Fruit fly (Drosophila melanogaster) whole organism, embryonic: ENCODE measurements around the gene CG14339.

Source experiments
- BtbVII ChIP-seq: fragments of 200-800 bp; sonication (Bioruptor generic); optimal IDR thresholded peaks from 3 replicates; lab custom pipeline; 2017; ENCODE audit warnings: missing biosample characterization, mild to moderate bottlenecking, missing genetic modification characterization
- CG12391 ChIP-seq: fragments of 200-800 bp; sonication (Bioruptor generic); optimal IDR thresholded peaks from 3 replicates; lab custom pipeline; 2018; ENCODE audit warnings: missing biosample characterization, mild to moderate bottlenecking, missing genetic modification characterization, moderate library complexity
- CG13287 ChIP-seq: fragments of 200-800 bp; sonication (Bioruptor generic); IDR thresholded peaks from 2 replicates; pipeline ENCODE4 v1.3.6; 2022; ENCODE audit warnings: missing biosample characterization, missing genetic modification characterization; ENCODE audit not compliant: partially characterized antibody
- CG13624 ChIP-seq: fragments of 200-800 bp; sonication (Bioruptor generic); optimal IDR thresholded peaks from 2 replicates; lab custom pipeline; 2016; ENCODE audit warnings: missing biosample characterization, missing genetic modification characterization
- CG13775 ChIP-seq: fragments of 200-800 bp; sonication (Bioruptor generic); optimal IDR thresholded peaks from 3 replicates; lab custom pipeline; 2017; ENCODE audit warnings: missing biosample characterization, mild to moderate bottlenecking, missing genetic modification characterization
- CG13894 ChIP-seq: fragments of 200-800 bp; sonication (Bioruptor generic); optimal IDR thresholded peaks from 3 replicates; lab custom pipeline; 2018; ENCODE audit warnings: missing biosample characterization, mild to moderate bottlenecking, missing genetic modification characterization, moderate library complexity
- CG14014 ChIP-seq: fragments of 200-800 bp; sonication (Bioruptor generic); IDR thresholded peaks from 2 replicates; pipeline ENCODE4 v1.3.6; 2022; ENCODE audit warnings: missing biosample characterization, missing genetic modification characterization
- CG15073 ChIP-seq: fragments of 200-800 bp; sonication (Bioruptor generic); optimal IDR thresholded peaks from 2 replicates; lab custom pipeline; 2016; ENCODE audit warnings: missing biosample characterization, missing genetic modification characterization
- CG15514 ChIP-seq: fragments of 200-800 bp; sonication (Bioruptor generic); optimal IDR thresholded peaks from 3 replicates; lab custom pipeline; 2017; ENCODE audit warnings: missing biosample characterization, missing genetic modification characterization, mild to moderate bottlenecking, moderate library complexity, missing genetic modification reagents
- CG17359 ChIP-seq: fragments of 200-800 bp; sonication (Bioruptor generic); optimal IDR thresholded peaks from 3 replicates; lab custom pipeline; 2018; ENCODE audit warnings: missing biosample characterization, mild to moderate bottlenecking, missing genetic modification characterization, moderate library complexity
- CG17829 ChIP-seq: fragments of 200-800 bp; optimal IDR thresholded peaks from 2 replicates; lab custom pipeline; 2019; ENCODE audit warnings: missing biosample characterization, mild to moderate bottlenecking, missing genetic modification characterization, moderate library complexity
- CG2116 ChIP-seq: fragments of 200-800 bp; sonication (Bioruptor generic); optimal IDR thresholded peaks from 3 replicates; lab custom pipeline; 2018; ENCODE audit warnings: missing biosample characterization, mild to moderate bottlenecking, missing genetic modification characterization
- CG2875 ChIP-seq: fragments of 200-800 bp; sonication (Bioruptor generic); optimal IDR thresholded peaks from 2 replicates; lab custom pipeline; 2017; ENCODE audit warnings: missing biosample characterization, mild to moderate bottlenecking, missing genetic modification characterization, missing genetic modification reagents
- CG42726 ChIP-seq: fragments of 200-800 bp; sonication (Bioruptor generic); IDR thresholded peaks from 2 replicates; pipeline ENCODE4 v1.3.6; 2022; ENCODE audit warnings: missing biosample characterization, missing genetic modification characterization; ENCODE audit not compliant: partially characterized antibody
- CG6254 ChIP-seq: fragments of 200-800 bp; sonication (Bioruptor generic); optimal IDR thresholded peaks from 3 replicates; lab custom pipeline; 2017; ENCODE audit warnings: mild to moderate bottlenecking, missing biosample characterization, missing genetic modification reagents, missing genetic modification characterization
- CG6683 ChIP-seq: fragments of 200-800 bp; sonication (Bioruptor generic); optimal IDR thresholded peaks from 2 replicates; lab custom pipeline; 2017; ENCODE audit warnings: missing biosample characterization, mild to moderate bottlenecking, missing genetic modification characterization, missing genetic modification reagents
- CG7745 ChIP-seq: fragments of 200-800 bp; sonication (Bioruptor generic); optimal IDR thresholded peaks from 2 replicates; lab custom pipeline; 2018; ENCODE audit warnings: missing biosample characterization, mild to moderate bottlenecking, missing genetic modification characterization, moderate library complexity
- CG8478 ChIP-seq: fragments of >200 bp; optimal IDR thresholded peaks from 2 replicates; lab custom pipeline; 2018
- CrebB ChIP-seq: fragments of 200-800 bp; sonication (Bioruptor generic); optimal IDR thresholded peaks from 3 replicates; lab custom pipeline; 2018; ENCODE audit warnings: missing biosample characterization, mild to moderate bottlenecking, missing genetic modification characterization
- D19A ChIP-seq: fragments of 200-800 bp; optimal IDR thresholded peaks from 3 replicates; lab custom pipeline; 2019; ENCODE audit warnings: missing biosample characterization, mild to moderate bottlenecking, missing genetic modification characterization, moderate library complexity
- Deaf1 ChIP-seq: fragments of 200-800 bp; optimal IDR thresholded peaks from 3 replicates; lab custom pipeline; 2019; ENCODE audit warnings: missing biosample characterization, mild to moderate bottlenecking, missing genetic modification characterization, moderate library complexity
- Dp ChIP-seq: fragments of 200-800 bp; sonication (Bioruptor generic); optimal IDR thresholded peaks from 2 replicates; lab custom pipeline; 2018; ENCODE audit warnings: missing biosample characterization, mild to moderate bottlenecking, missing genetic modification characterization, moderate library complexity
- ERR ChIP-seq: fragments of 200-800 bp; sonication (Bioruptor generic); optimal IDR thresholded peaks from 2 replicates; lab custom pipeline; 2016; ENCODE audit warnings: missing biosample characterization, missing genetic modification characterization
- Ets65A ChIP-seq: fragments of 200-800 bp; sonication (Bioruptor generic); peaks from one replicate; lab custom pipeline; 2016; ENCODE audit warnings: missing biosample characterization, missing genetic modification characterization
- HLHmδ ChIP-seq: fragments of 200-800 bp; sonication (Bioruptor generic); optimal IDR thresholded peaks from 2 replicates; lab custom pipeline; 2018; ENCODE audit warnings: missing biosample characterization, mild to moderate bottlenecking, missing genetic modification characterization, moderate library complexity
- Meics ChIP-seq: fragments of 200-800 bp; sonication (Bioruptor generic); optimal IDR thresholded peaks from 2 replicates; lab custom pipeline; 2017; ENCODE audit warnings: missing biosample characterization, mild to moderate bottlenecking, missing genetic modification characterization
- NC2β ChIP-seq: fragments of 200-800 bp; sonication (Bioruptor generic); optimal IDR thresholded peaks from 2 replicates; lab custom pipeline; 2016; ENCODE audit warnings: missing biosample characterization, missing genetic modification characterization
- bbx ChIP-seq: fragments of 200-800 bp; sonication (Bioruptor generic); IDR thresholded peaks from 2 replicates; pipeline ENCODE4 v1.3.6; 2022; ENCODE audit warnings: missing biosample characterization, missing genetic modification characterization; ENCODE audit not compliant: partially characterized antibody
- cas ChIP-seq: fragments of 200-800 bp; sonication (Bioruptor generic); IDR thresholded peaks from 2 replicates; pipeline ENCODE4 v1.3.6; 2022; ENCODE audit warnings: missing biosample characterization, missing genetic modification characterization
- caup ChIP-seq: fragments of 200-800 bp; sonication (Bioruptor generic); optimal IDR thresholded peaks from 3 replicates; lab custom pipeline; 2017; ENCODE audit warnings: missing biosample characterization, mild to moderate bottlenecking, missing genetic modification characterization, moderate library complexity; ENCODE audit not compliant: severe bottlenecking
- crp ChIP-seq, 2 experiments: fragments of 200-800 bp; sonication (Bioruptor generic); optimal IDR thresholded peaks; 2 replicates in 1 of 2; 3 replicates in 1 of 2; lab custom pipeline; 2017; ENCODE audit warnings: missing biosample characterization in 2 of 2, missing genetic modification characterization in 2 of 2, mild to moderate bottlenecking in 1 of 2, moderate library complexity in 1 of 2
- dm ChIP-seq: fragments of 200-800 bp; sonication (Bioruptor generic); optimal IDR thresholded peaks from 3 replicates; lab custom pipeline; 2016; ENCODE audit warnings: missing biosample characterization, missing genetic modification characterization
- dpn ChIP-seq, 2 experiments: fragments of 200-800 bp; sonication (Bioruptor generic); optimal IDR thresholded peaks; 3 replicates each; lab custom pipeline; 2016; ENCODE audit warnings: missing biosample characterization in 2 of 2, missing genetic modification characterization in 2 of 2
- dysf ChIP-seq: fragments of 200-800 bp; sonication (Bioruptor generic); IDR thresholded peaks from 3 replicates; pipeline ENCODE4 v1.3.6; 2022; ENCODE audit warnings: missing biosample characterization, missing genetic modification characterization
- grn ChIP-seq: fragments of 200-800 bp; sonication (Bioruptor generic); optimal IDR thresholded peaks from 3 replicates; lab custom pipeline; 2017; ENCODE audit warnings: missing biosample characterization, missing genetic modification characterization
- hth ChIP-seq: fragments of >200 bp; optimal IDR thresholded peaks from 2 replicates; lab custom pipeline; 2017; ENCODE audit warnings: inconsistent platforms
- kah ChIP-seq: fragments of 200-800 bp; sonication (Bioruptor generic); optimal IDR thresholded peaks from 2 replicates; lab custom pipeline; 2018; ENCODE audit warnings: missing biosample characterization, mild to moderate bottlenecking, missing genetic modification characterization
- mirr ChIP-seq: fragments of 200-800 bp; sonication (Bioruptor generic); optimal IDR thresholded peaks from 3 replicates; lab custom pipeline; 2018; ENCODE audit warnings: missing biosample characterization, mild to moderate bottlenecking, missing genetic modification characterization
- scrt ChIP-seq: fragments of 200-800 bp; sonication (Bioruptor generic); optimal IDR thresholded peaks from 2 replicates; lab custom pipeline; 2018; ENCODE audit warnings: missing biosample characterization, mild to moderate bottlenecking, missing genetic modification characterization, moderate library complexity
- sd ChIP-seq: fragments of 200-800 bp; sonication (Bioruptor generic); optimal IDR thresholded peaks from 3 replicates; lab custom pipeline; 2018; ENCODE audit warnings: missing biosample characterization, mild to moderate bottlenecking, missing genetic modification characterization, moderate library complexity
- tap ChIP-seq: fragments of 200-800 bp; optimal IDR thresholded peaks from 3 replicates; lab custom pipeline; 2019; ENCODE audit warnings: missing biosample characterization, mild to moderate bottlenecking, missing genetic modification characterization, moderate library complexity
- vvl ChIP-seq: fragments of 200-800 bp; sonication (Bioruptor generic); IDR thresholded peaks from 2 replicates; pipeline ENCODE4 v1.3.6; 2022; ENCODE audit warnings: missing biosample characterization, missing genetic modification characterization

The CG14339 gene

dm6 chr2L:1142730-1143281, 34.5 kb downstream of the CG14339 start, which contains the start of gene MFS3 (continued):
- TF ChIP-seq Meics (GFP tag; lab: Kevin White, UChicago) (peak; percentile 13), CG15514 (GFP tag; lab: Kevin White, UChicago) (peak; percentile 76), CG13624 (GFP tag; lab: Kevin White, UChicago) (peak; percentile 23), grn (GFP tag; lab: Kevin White, UChicago) (peak; percentile 58), CG12391 (tag; lab: Kevin White, UChicago) (peak; percentile 3), vvl (GFP tag; lab: Robert Waterston, UW) (peak; percentile 61; the same call in 1 of the 2 replicates), NC2β (GFP tag; lab: Kevin White, UChicago) (peak; percentile 19), CG2875 (GFP tag; lab: Kevin White, UChicago) (peak; percentile 18), cas (GFP tag; lab: Robert Waterston, UW) (0 out of 2 replicates have a peak, but pooled peaks have one; percentile 9), CG2116 (peak; percentile 33), CG13775 (GFP tag; lab: Kevin White, UChicago) (peak; percentile 2), CG17359 (tag; lab: Kevin White, UChicago) (peak; percentile 32), CG6683 (peak; percentile 16), mirr (GFP tag; lab: Kevin White, UChicago) (peak; percentile 11), crp (GFP tag; optimal IDR thresholded peaks at IDR 0.05; lab: Kevin White, UChicago) (peak in 1 of 2 experiments; percentile 4), BtbVII (GFP tag; lab: Kevin White, UChicago) (no peak), CG15073 (GFP tag; lab: Kevin White, UChicago) (no peak), dysf (0 out of 3 replicates have a peak, but pooled peaks have one; percentile 22), caup (peak; percentile 7), bbx (GFP tag; lab: Robert Waterston, UW) (peak; percentile 38; the same call in 1 of the 2 replicates), CG13287 (GFP tag; lab: Robert Waterston, UW) (peak; percentile 43; the same call in 1 of the 2 replicates), tap (tag; lab: Kevin White, UChicago) (peak; percentile 11), dpn (GFP tag; optimal IDR thresholded peaks at IDR 0.05; lab: Kevin White, UChicago) (peak in 1 of 2 experiments; percentile 21), dm (GFP tag; lab: Kevin White, UChicago) (peak; percentile 6), CG6254 (GFP tag; lab: Kevin White, UChicago) (no peak), sd (tag; lab: Kevin White, UChicago) (peak; percentile 74), Deaf1 (tag; lab: Kevin White, UChicago) (peak; percentile 98), Dp (GFP tag; lab: Kevin White, UChicago) (peak; percentile 60), HLHmδ (peak; percentile 37), CG14014 (GFP tag; lab: Robert Waterston, UW) (no peak), CrebB (peak; percentile 33), CG8478 (no peak), CG17829 (tag; lab: Kevin White, UChicago) (no peak)

dm6 chr2L:1143286-1143685, 34.9 kb downstream of the CG14339 start:
- TF ChIP-seq Ets65A (peak; percentile 17), CG42726 (0 out of 2 replicates have a peak, but pooled peaks have one; percentile 3), ERR (GFP tag; lab: Kevin White, UChicago) (peak; percentile 87), D19A (tag; lab: Kevin White, UChicago) (peak; percentile 43), CG7745 (tag; lab: Kevin White, UChicago) (no peak), scrt (GFP tag; lab: Kevin White, UChicago) (peak; percentile 58), CG13894 (tag; lab: Kevin White, UChicago) (peak; percentile 44), kah (peak; percentile 75), vvl (GFP tag; lab: Robert Waterston, UW) (no peak), hth (no peak)
